5 worm cellular contexts compared by ENCODE assay signal in the genomic region with DNA sequence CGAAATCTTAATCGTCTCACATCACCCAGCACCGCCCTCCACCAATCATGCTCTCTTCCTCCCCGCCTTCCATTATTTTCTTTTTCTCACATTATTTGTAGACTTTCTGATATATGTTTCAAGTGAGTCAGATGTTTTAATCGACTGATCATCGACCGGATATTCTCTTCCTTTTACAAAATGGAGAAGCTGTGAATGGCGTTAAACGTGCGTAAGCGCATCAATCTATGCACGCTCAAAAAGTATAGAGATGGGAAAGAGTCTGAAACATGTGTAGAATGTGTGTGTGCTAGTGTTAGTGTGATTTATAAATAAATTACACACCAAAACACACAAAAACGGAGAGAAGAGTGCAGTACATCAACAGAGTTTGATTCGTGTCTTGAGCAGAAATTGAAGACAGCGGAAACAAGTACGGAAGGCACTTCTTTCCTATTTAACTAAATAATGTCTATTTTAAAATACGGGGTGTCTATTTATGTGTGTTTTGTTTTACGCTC.
TF ChIP-seq lines count a peak whose summit lies in the region.

No protein-coding gene starts in this region.

TF ChIP-seq in whole organism, L1 larva, 84 proteins besides CTCF, POLR2A, EP300 and RAD21:
- TF ChIP-seq unc-62 (GFP tag; optimal IDR thresholded peaks at IDR 0.05; lab: Kevin White, UChicago): no peak
- TF ChIP-seq egl-13 (tag; optimal IDR thresholded peaks at IDR 0.05; lab: Kevin White, UChicago): peak; percentile 62
- TF ChIP-seq lin-39 (tag; optimal IDR thresholded peaks at IDR 0.05; lab: Kevin White, UChicago): no peak
- peak; percentile 13 for TF ChIP-seq lin-14 (GFP tag; optimal IDR thresholded peaks at IDR 0.05; lab: Kevin White, UChicago)
- no peak for TF ChIP-seq ceh-63 (GFP tag; optimal IDR thresholded peaks at IDR 0.05; lab: Kevin White, UChicago)
- TF ChIP-seq fkh-10 (GFP tag; optimal IDR thresholded peaks at IDR 0.05; lab: Kevin White, UChicago): no peak
- no peak for TF ChIP-seq dsc-1 (tag; optimal IDR thresholded peaks at IDR 0.05; lab: Kevin White, UChicago)
- peak; percentile 75 for TF ChIP-seq nhr-71 (tag; optimal IDR thresholded peaks at IDR 0.05; lab: Kevin White, UChicago)
- no peak for TF ChIP-seq ztf-11 (tag; optimal IDR thresholded peaks at IDR 0.05; lab: Kevin White, UChicago)
- TF ChIP-seq unc-86 (tag; optimal IDR thresholded peaks at IDR 0.05; lab: Kevin White, UChicago): peak; percentile 21
- peak; percentile 16 for TF ChIP-seq nhr-47 (tag; optimal IDR thresholded peaks at IDR 0.05; lab: Kevin White, UChicago)

TF ChIP-seq in whole organism, L2 larva, 48 proteins besides CTCF, POLR2A, EP300 and RAD21:
- TF ChIP-seq lin-11 (tag; optimal IDR thresholded peaks at IDR 0.05; lab: Kevin White, UChicago): no peak
- no peak for TF ChIP-seq nhr-21 (tag; optimal IDR thresholded peaks at IDR 0.05; lab: Kevin White, UChicago)
- peak; percentile 35 for TF ChIP-seq unc-55 (GFP tag; optimal IDR thresholded peaks at IDR 0.05; lab: Kevin White, UChicago)
- TF ChIP-seq nhr-10 (tag; optimal IDR thresholded peaks at IDR 0.05; lab: Kevin White, UChicago): no peak

TF ChIP-seq in whole organism, L4 larva, 104 proteins besides CTCF, POLR2A, EP300 and RAD21:
- no peak for TF ChIP-seq aly-2 (tag; optimal IDR thresholded peaks at IDR 0.05; lab: Kevin White, UChicago)
- no peak for TF ChIP-seq D1046.2 (GFP tag; IDR thresholded peaks at IDR 0.05; lab: Robert Waterston, UW)
- TF ChIP-seq egl-43 (GFP tag; IDR thresholded peaks at IDR 0.05; lab: Robert Waterston, UW): no peak
- no peak for TF ChIP-seq dmd-6 (GFP tag; IDR thresholded peaks at IDR 0.05; lab: Robert Waterston, UW)
- no peak for TF ChIP-seq nhr-77 (tag; optimal IDR thresholded peaks at IDR 0.05; lab: Kevin White, UChicago)
- TF ChIP-seq aha-1 (tag; lab: Kevin White, UChicago): peak; percentile 98

TF ChIP-seq in whole organism, late embryonic, 69 proteins besides CTCF, POLR2A, EP300 and RAD21:
- TF ChIP-seq sox-4 (tag; optimal IDR thresholded peaks at IDR 0.05; lab: Kevin White, UChicago) (no peak), unc-42 (tag; optimal IDR thresholded peaks at IDR 0.05; lab: Kevin White, UChicago) (peak; percentile 19)

TF ChIP-seq in whole organism, mixed stage, embryonic, 35 proteins besides CTCF, POLR2A, EP300 and RAD21:
- peak; percentile 15 for TF ChIP-seq ces-1 (GFP tag; optimal IDR thresholded peaks at IDR 0.05; lab: Kevin White, UChicago)
- TF ChIP-seq blmp-1 (tag; optimal IDR thresholded peaks at IDR 0.05; lab: Kevin White, UChicago): no peak
